Fruit fly (Drosophila melanogaster): ENCODE data around the gene CG42249.
A peak's percentile ranks its signal among the peaks of the same experiment; 100 is the strongest.

Gene CG42249

DNA sequence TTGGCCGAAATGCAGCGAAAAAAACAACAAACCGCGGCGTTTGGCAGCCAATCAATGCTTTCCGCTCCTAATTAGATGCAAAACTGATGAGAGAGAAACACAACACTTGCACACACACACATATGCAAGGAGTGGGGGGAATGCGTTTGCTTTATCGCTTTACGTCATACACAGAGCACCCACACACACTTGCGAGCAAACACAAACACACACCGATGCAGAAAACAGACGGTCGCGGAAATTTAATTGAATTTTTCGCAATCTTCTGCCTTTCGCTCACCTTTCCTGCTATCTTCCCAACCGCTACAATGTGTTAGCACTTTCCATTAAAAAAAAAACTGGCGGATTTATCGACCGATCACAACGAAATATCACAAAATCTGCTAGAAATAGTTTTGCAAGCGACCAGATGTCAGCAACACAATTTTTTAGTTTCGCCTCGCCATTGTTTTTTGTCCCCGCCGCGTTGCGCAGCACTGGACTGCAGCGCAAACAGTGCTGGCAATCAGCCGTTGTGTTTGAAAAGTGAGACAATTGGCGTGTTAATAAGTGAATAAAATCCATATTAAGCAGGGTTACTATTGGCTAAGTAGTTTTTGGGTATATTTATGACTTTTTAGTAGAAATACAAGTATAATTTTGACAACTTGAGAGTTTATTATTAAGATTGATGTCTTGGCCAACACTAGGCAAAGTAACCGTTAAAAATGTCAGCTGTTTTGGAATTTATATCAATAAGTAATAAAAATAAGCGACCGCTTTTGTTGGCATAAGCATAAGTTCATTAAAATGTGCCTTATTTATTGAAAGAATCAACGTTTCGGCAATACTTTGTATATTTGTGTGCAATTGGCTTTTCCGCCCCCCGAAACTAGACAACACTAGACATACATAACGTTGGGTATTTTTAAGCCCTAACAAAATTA is 40.8 kb downstream of the CG42249 start, which contains the start of gene Klp10A (continued):
- no peak for TF ChIP-seq Scr (GFP tag; IDR thresholded peaks at IDR 0.05; ENCODE audit: partially characterized antibody)
- no peak for TF ChIP-seq Hr78 (GFP tag; optimal IDR thresholded peaks at IDR 0.05)
- TF ChIP-seq CG32767 (GFP tag; IDR thresholded peaks at IDR 0.05): 0 out of 2 replicates have a peak, but pooled peaks have one; percentile 24
- peak; percentile 42 for TF ChIP-seq mam (GFP tag; optimal IDR thresholded peaks at IDR 0.05)
- no peak for TF ChIP-seq ems (GFP tag; optimal IDR thresholded peaks at IDR 0.05)
- no peak for TF ChIP-seq Lim3 (GFP tag; IDR thresholded peaks at IDR 0.05)
- TF ChIP-seq HHEX (GFP tag; optimal IDR thresholded peaks at IDR 0.05): peak; percentile 7
- TF ChIP-seq CG17361 (GFP tag; IDR thresholded peaks at IDR 0.05): peak; percentile 46; the same call in 1 of the 3 replicates
- TF ChIP-seq CG4424 (GFP tag; optimal IDR thresholded peaks at IDR 0.05): peak; percentile 14
- no peak for TF ChIP-seq Atf3 (GFP tag; optimal IDR thresholded peaks at IDR 0.05)
- TF ChIP-seq vnd (GFP tag; IDR thresholded peaks at IDR 0.05; ENCODE audit: partially characterized antibody): no peak
- TF ChIP-seq Pdp1 (GFP tag; optimal IDR thresholded peaks at IDR 0.05): peak in 1 of 2 experiments; percentile 90
- no peak for TF ChIP-seq fd3F (GFP tag; optimal IDR thresholded peaks at IDR 0.05)
- no peak for TF ChIP-seq gsb (GFP tag; IDR thresholded peaks at IDR 0.05)
- no peak for TF ChIP-seq zen (tag; optimal IDR thresholded peaks at IDR 0.05)
- TF ChIP-seq HLHmδ (GFP tag; optimal IDR thresholded peaks at IDR 0.05): no peak
- peak; percentile 87 for TF ChIP-seq CG10267 (tag; optimal IDR thresholded peaks at IDR 0.05)
- TF ChIP-seq stwl (tag; optimal IDR thresholded peaks at IDR 0.05): no peak
- no peak for TF ChIP-seq Jarid2 (GFP tag; optimal IDR thresholded peaks at IDR 0.05)
- no peak for TF ChIP-seq CG10543 (GFP tag; optimal IDR thresholded peaks at IDR 0.05)
- no peak for TF ChIP-seq fd102C (GFP tag; optimal IDR thresholded peaks at IDR 0.05)
- TF ChIP-seq pho (GFP tag; optimal IDR thresholded peaks at IDR 0.05): peak; percentile 7
- no peak for TF ChIP-seq ato (GFP tag; IDR thresholded peaks at IDR 0.05; ENCODE audit: partially characterized antibody)
- no peak for TF ChIP-seq stc (GFP tag; IDR thresholded peaks at IDR 0.05)
- no peak for TF ChIP-seq Opbp (GFP tag; IDR thresholded peaks at IDR 0.05; ENCODE audit: partially characterized antibody)
- peak; percentile 75 for TF ChIP-seq CG8478 (optimal IDR thresholded peaks at IDR 0.05)
- TF ChIP-seq br (optimal IDR thresholded peaks at IDR 0.05): no peak
- TF ChIP-seq org-1 (GFP tag; optimal IDR thresholded peaks at IDR 0.05): no peak
- no peak for TF ChIP-seq Sox100B (GFP tag; optimal IDR thresholded peaks at IDR 0.05)
- TF ChIP-seq CG8924 (tag; optimal IDR thresholded peaks at IDR 0.05): no peak
- no peak for TF ChIP-seq Vsx1 (GFP tag; optimal IDR thresholded peaks at IDR 0.05)
- no peak for TF ChIP-seq hbn (GFP tag; IDR thresholded peaks at IDR 0.05; ENCODE audit: partially characterized antibody)
- TF ChIP-seq MTF-1 (GFP tag; optimal IDR thresholded peaks at IDR 0.05; ENCODE audit: borderline replicate concordance): no peak
- no peak for TF ChIP-seq C15 (GFP tag; IDR thresholded peaks at IDR 0.05)
- TF ChIP-seq dysf (GFP tag; IDR thresholded peaks at IDR 0.05): no peak
- TF ChIP-seq CG10979 (tag; optimal IDR thresholded peaks at IDR 0.05): no peak
- TF ChIP-seq CG16863 (GFP tag; optimal IDR thresholded peaks at IDR 0.05): no peak
- no peak for TF ChIP-seq CG12219 (GFP tag; optimal IDR thresholded peaks at IDR 0.05)
- no peak for TF ChIP-seq Camta (GFP tag; optimal IDR thresholded peaks at IDR 0.05)
- no peak for TF ChIP-seq CG2202 (tag; optimal IDR thresholded peaks at IDR 0.05)
- no peak for TF ChIP-seq CG1024 (GFP tag; IDR thresholded peaks at IDR 0.05)
- TF ChIP-seq trem (tag; optimal IDR thresholded peaks at IDR 0.05): no peak
- TF ChIP-seq danr (GFP tag; IDR thresholded peaks at IDR 0.05): no peak
- TF ChIP-seq CG1602 (GFP tag; optimal IDR thresholded peaks at IDR 0.05): no peak
- no peak for TF ChIP-seq CG4707 (GFP tag; optimal IDR thresholded peaks at IDR 0.05)
- TF ChIP-seq sima (GFP tag; optimal IDR thresholded peaks at IDR 0.05): no peak
- no peak for TF ChIP-seq klu (GFP tag; IDR thresholded peaks at IDR 0.05)
- no peak for TF ChIP-seq aop (GFP tag; IDR thresholded peaks at IDR 0.05)
- TF ChIP-seq inv (GFP tag; IDR thresholded peaks at IDR 0.05; ENCODE audit: partially characterized antibody): no peak

All from whole organism, embryonic.